Worm (Caenorhabditis elegans) whole organism, early embryonic: ENCODE results near the gene emc-5.

Source experiments
- aly-1 ChIP-seq: sonication (generic microtip); optimal IDR thresholded peaks from 2 replicates; lab custom pipeline; 2016; ENCODE audit warnings: missing genetic modification characterization, missing compliant biosample characterization
- ama-1 ChIP-seq: fragments of 150-350 bp; optimal IDR thresholded peaks from 2 replicates; lab custom pipeline; 2014
- ceh-13 ChIP-seq: fragments of 200-800 bp; sonication (Bioruptor generic); optimal IDR thresholded peaks from 2 replicates; lab custom pipeline; 2018; ENCODE audit warnings: mild to moderate bottlenecking, missing genetic modification characterization, missing compliant biosample characterization
- hmbx-1 ChIP-seq: sonication (generic microtip); optimal IDR thresholded peaks from 2 replicates; lab custom pipeline; 2016; ENCODE audit warnings: mild to moderate bottlenecking, missing genetic modification characterization, missing compliant biosample characterization
- hnd-1 ChIP-seq: sonication (generic microtip); optimal IDR thresholded peaks from 2 replicates; lab custom pipeline; 2016; ENCODE audit warnings: missing genetic modification characterization, missing compliant biosample characterization
- pes-1 ChIP-seq: fragments of 200-800 bp; sonication (Bioruptor generic); IDR thresholded peaks from 2 replicates; pipeline ENCODE4 v1.3.6; 2022; ENCODE audit warnings: missing genetic modification reagents, missing genetic modification characterization, missing compliant biosample characterization
- sea-1 ChIP-seq: fragments of 200-800 bp; sonication (Bioruptor generic); conservative IDR thresholded peaks from 2 replicates; pipeline ENCODE4 v1.3.6; 2022; ENCODE audit warnings: missing genetic modification characterization, missing compliant biosample characterization

ce11 chrII:11544714-11545113 is 48.1 kb downstream of the emc-5 start, which contains the start of gene F54D5.9:
- TF ChIP-seq aly-1 (tag; lab: Kevin White, UChicago) (no peak), pes-1 (GFP tag; lab: Robert Waterston, UW) (no peak), hnd-1 (tag; lab: Kevin White, UChicago) (no peak), ceh-13 (no peak), ama-1 (no peak), sea-1 (GFP tag; lab: Robert Waterston, UW) (no peak), hmbx-1 (tag; lab: Kevin White, UChicago) (no peak)
